Fruit fly (Drosophila melanogaster): ENCODE data around the gene PQBP1.
A peak's percentile ranks its signal among the peaks of the same experiment; 100 is the strongest.

PQBP1 gene

dm6 chr3R:25033142-25033586 is 32.4 kb upstream of the PQBP1 start, which contains the start of gene Smg6 (continued):
- no peak for TF ChIP-seq fd96Cb (tag; optimal IDR thresholded peaks at IDR 0.05)
- no peak for TF ChIP-seq CG5245 (GFP tag; optimal IDR thresholded peaks at IDR 0.05)
- no peak for TF ChIP-seq CG32772 (GFP tag; IDR thresholded peaks at IDR 0.05)
- TF ChIP-seq CG3847 (GFP tag; IDR thresholded peaks at IDR 0.05) = peak; percentile 35; the same call in 1 of the 2 replicates
- no peak for TF ChIP-seq Hand (GFP tag; optimal IDR thresholded peaks at IDR 0.05)
- TF ChIP-seq toy (GFP tag; IDR thresholded peaks at IDR 0.05) = no peak
- TF ChIP-seq Tbp (GFP tag; optimal IDR thresholded peaks at IDR 0.05) = no peak
- TF ChIP-seq row (GFP tag; IDR thresholded peaks at IDR 0.05) = no peak; the same call in 2 of the 3 replicates
- peak; percentile 59 for TF ChIP-seq CG17186 (GFP tag; optimal IDR thresholded peaks at IDR 0.05)
- no peak for TF ChIP-seq btn (GFP tag; optimal IDR thresholded peaks at IDR 0.05)
- no peak for TF ChIP-seq wek (GFP tag; optimal IDR thresholded peaks at IDR 0.05)
- TF ChIP-seq CG7271 (tag; optimal IDR thresholded peaks at IDR 0.05) = no peak
- no peak for TF ChIP-seq h (optimal IDR thresholded peaks at IDR 0.05)
- no peak for TF ChIP-seq CG8089 (GFP tag; optimal IDR thresholded peaks at IDR 0.05)
- TF ChIP-seq CG5953 (GFP tag; IDR thresholded peaks at IDR 0.05) = no peak
- no peak for TF ChIP-seq cg (GFP tag; optimal IDR thresholded peaks at IDR 0.05)
- TF ChIP-seq peb (GFP tag; IDR thresholded peaks at IDR 0.05) = no peak
- TF ChIP-seq CG9817 (tag; optimal IDR thresholded peaks at IDR 0.05) = no peak
- TF ChIP-seq CG8359 (GFP tag; optimal IDR thresholded peaks at IDR 0.05; ENCODE audit: borderline replicate concordance) = no peak
- no peak for TF ChIP-seq CG32532 (GFP tag; IDR thresholded peaks at IDR 0.05)
- peak; percentile 9 for TF ChIP-seq ewg (GFP tag; optimal IDR thresholded peaks at IDR 0.05)
- peak; percentile 97 for TF ChIP-seq Dp (GFP tag; optimal IDR thresholded peaks at IDR 0.05)
- TF ChIP-seq dysf (GFP tag; IDR thresholded peaks at IDR 0.05) = no peak
- TF ChIP-seq Hmr (GFP tag; optimal IDR thresholded peaks at IDR 0.05) = no peak
- no peak for TF ChIP-seq CG8281 (tag; optimal IDR thresholded peaks at IDR 0.05)
- TF ChIP-seq Ets65A (GFP tag) = no peak
- TF ChIP-seq stwl (tag; optimal IDR thresholded peaks at IDR 0.05) = peak; percentile 73
- TF ChIP-seq CG7963 (GFP tag; IDR thresholded peaks at IDR 0.05; ENCODE audit: partially characterized antibody) = no peak
- TF ChIP-seq CG31365 (tag; optimal IDR thresholded peaks at IDR 0.05) = no peak
- TF ChIP-seq exex (tag; optimal IDR thresholded peaks at IDR 0.05) = no peak
- TF ChIP-seq CG15011 (GFP tag; optimal IDR thresholded peaks at IDR 0.05) = no peak
- TF ChIP-seq CG31224 (GFP tag; IDR thresholded peaks at IDR 0.05) = no peak
- peak; percentile 45 for TF ChIP-seq Sry-δ (GFP tag; optimal IDR thresholded peaks at IDR 0.05)
- peak; percentile 95 for TF ChIP-seq gfzf (GFP tag; optimal IDR thresholded peaks at IDR 0.05)
- TF ChIP-seq Hr51 (GFP tag; optimal IDR thresholded peaks at IDR 0.05) = no peak
- TF ChIP-seq YL-1 (GFP tag; optimal IDR thresholded peaks at IDR 0.05) = peak; percentile 99
- no peak for TF ChIP-seq Nf-YB (GFP tag; optimal IDR thresholded peaks at IDR 0.05)
- TF ChIP-seq CG6765 (GFP tag; optimal IDR thresholded peaks at IDR 0.05) = no peak
- TF ChIP-seq CG12104 (GFP tag; optimal IDR thresholded peaks at IDR 0.05) = no peak
- TF ChIP-seq Stat92E (GFP tag; optimal IDR thresholded peaks at IDR 0.05) = peak in 1 of 3 experiments; percentile 59
- no peak for TF ChIP-seq onecut (GFP tag; IDR thresholded peaks at IDR 0.05)
- TF ChIP-seq CG18262 (tag; optimal IDR thresholded peaks at IDR 0.05) = no peak
- TF ChIP-seq CG12769 (tag; optimal IDR thresholded peaks at IDR 0.05) = no peak
- no peak for TF ChIP-seq CG12744 (GFP tag; optimal IDR thresholded peaks at IDR 0.05)
- TF ChIP-seq CkIIα-i1 (GFP tag; IDR thresholded peaks at IDR 0.05) = no peak
- no peak for TF ChIP-seq gro (GFP tag; optimal IDR thresholded peaks at IDR 0.05)
- no peak for TF ChIP-seq repo (GFP tag; optimal IDR thresholded peaks at IDR 0.05)
- peak; percentile 52 for TF ChIP-seq CG13287 (GFP tag; IDR thresholded peaks at IDR 0.05; ENCODE audit: partially characterized antibody)
- no peak for TF ChIP-seq Oaz (GFP tag; IDR thresholded peaks at IDR 0.05)
- TF ChIP-seq Dbx (GFP tag; IDR thresholded peaks at IDR 0.05) = no peak
- TF ChIP-seq sob (GFP tag; IDR thresholded peaks at IDR 0.05) = no peak

All from whole organism, embryonic.